Fruit fly (Drosophila melanogaster): ENCODE measurements around the gene Cyt-c-d.

DNA sequence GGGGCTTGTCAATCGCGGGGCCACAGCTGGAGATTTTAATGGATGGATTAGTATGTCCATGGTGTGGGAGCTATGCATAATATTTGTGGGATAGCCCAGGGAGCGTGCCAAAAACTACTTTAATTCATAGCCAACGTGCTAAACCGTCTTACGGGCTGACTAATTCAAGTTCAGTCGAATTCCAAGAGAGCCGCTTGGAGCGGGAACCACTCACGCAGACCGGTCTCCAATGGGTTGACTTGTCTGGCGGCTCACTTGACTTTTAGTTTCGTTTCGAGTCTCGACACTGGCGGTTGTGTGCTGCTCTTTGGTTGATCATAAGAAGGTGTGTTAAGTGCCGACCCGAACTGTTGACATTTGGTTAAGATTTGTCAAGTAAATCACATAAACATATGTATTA lies 38.4 kb downstream of the Cyt-c-d start, which contains the start of gene yellow-b:
- no peak for TF ChIP-seq bab1 (GFP tag; optimal IDR thresholded peaks at IDR 0.05)
- TF ChIP-seq cnc (optimal IDR thresholded peaks at IDR 0.05), result no peak

Measured in whole organism, adult.